Fruit fly (Drosophila melanogaster): ENCODE measurements around the gene CG9168.
A peak's percentile ranks its signal among the peaks of the same experiment; 100 is the strongest.

CG9168 gene

dm6 chr3L:1442906-1443305 is 32.0 kb downstream of the CG9168 start (continued):
- TF ChIP-seq sug (tag; optimal IDR thresholded peaks at IDR 0.05) (no peak), CG30403 (GFP tag; optimal IDR thresholded peaks at IDR 0.05) (peak; percentile 74), stwl (tag; optimal IDR thresholded peaks at IDR 0.05) (peak; percentile 60), Usf (GFP tag; optimal IDR thresholded peaks at IDR 0.05) (peak; percentile 76), stc (GFP tag; IDR thresholded peaks at IDR 0.05) (peak; percentile 55; the same call in 1 of the 2 replicates), CG33557 (GFP tag; optimal IDR thresholded peaks at IDR 0.05) (peak; percentile 97), pros (GFP tag; optimal IDR thresholded peaks at IDR 0.05) (peak; percentile 42), eyg (GFP tag; optimal IDR thresholded peaks at IDR 0.05) (peak; percentile 36), CG31365 (tag; optimal IDR thresholded peaks at IDR 0.05) (no peak), CG12942 (GFP tag; optimal IDR thresholded peaks at IDR 0.05) (peak; percentile 77), zen2 (GFP tag; IDR thresholded peaks at IDR 0.05; ENCODE audit: partially characterized antibody) (no peak), CG7357 (GFP tag; IDR thresholded peaks at IDR 0.05) (peak; percentile 76), sens (GFP tag) (peak; percentile 99), CG5953 (GFP tag; IDR thresholded peaks at IDR 0.05) (0 out of 2 replicates have a peak, but pooled peaks have one; percentile 43), CG2129 (GFP tag; IDR thresholded peaks at IDR 0.05; ENCODE audit: partially characterized antibody) (no peak), CG10209 (GFP tag; optimal IDR thresholded peaks at IDR 0.05) (peak; percentile 79), schlank (tag; optimal IDR thresholded peaks at IDR 0.05) (no peak), tup (GFP tag; optimal IDR thresholded peaks at IDR 0.05) (peak; percentile 66), CG31224 (GFP tag; IDR thresholded peaks at IDR 0.05) (no peak), CG8290 (GFP tag; optimal IDR thresholded peaks at IDR 0.05) (peak; percentile 92), CG8290 (tag; optimal IDR thresholded peaks at IDR 0.05) (peak in 1 of 2 experiments; percentile 91), chinmo (GFP tag; IDR thresholded peaks at IDR 0.05; ENCODE audit: partially characterized antibody) (no peak), maf-S (GFP tag; optimal IDR thresholded peaks at IDR 0.05) (no peak), tna (GFP tag; IDR thresholded peaks at IDR 0.05; ENCODE audit: partially characterized antibody) (no peak), usp (GFP tag; optimal IDR thresholded peaks at IDR 0.05) (no peak), CG3838 (GFP tag; optimal IDR thresholded peaks at IDR 0.05) (peak; percentile 64), nau (GFP tag; optimal IDR thresholded peaks at IDR 0.05) (no peak), sob (GFP tag; IDR thresholded peaks at IDR 0.05) (peak; percentile 68), chn (GFP tag; optimal IDR thresholded peaks at IDR 0.05) (peak; percentile 94), ac (GFP tag; optimal IDR thresholded peaks at IDR 0.05) (peak; percentile 72), CG4730 (GFP tag; IDR thresholded peaks at IDR 0.05) (peak; percentile 79), CG34224 (GFP tag; IDR thresholded peaks at IDR 0.05; ENCODE audit: partially characterized antibody) (no peak), sqz (GFP tag; optimal IDR thresholded peaks at IDR 0.05) (peak; percentile 78), CG6654 (GFP tag; optimal IDR thresholded peaks at IDR 0.05) (peak; percentile 64), tll (GFP tag; optimal IDR thresholded peaks at IDR 0.05) (no peak), peb (GFP tag; IDR thresholded peaks at IDR 0.05) (peak; percentile 79), Eip74EF (GFP tag; optimal IDR thresholded peaks at IDR 0.05) (peak in 1 of 2 experiments; percentile 74), CG12236 (GFP tag; optimal IDR thresholded peaks at IDR 0.05) (peak; percentile 72), CG11398 (GFP tag; optimal IDR thresholded peaks at IDR 0.05) (peak; percentile 56), E2f2 (GFP tag; IDR thresholded peaks at IDR 0.05) (peak; percentile 58), ara (GFP tag; IDR thresholded peaks at IDR 0.05) (peak; percentile 98), crol (GFP tag; IDR thresholded peaks at IDR 0.05) (no peak), CG5245 (GFP tag; optimal IDR thresholded peaks at IDR 0.05) (peak; percentile 75), CG3407 (GFP tag; optimal IDR thresholded peaks at IDR 0.05) (peak; percentile 79), nerfin-2 (GFP tag; IDR thresholded peaks at IDR 0.05; ENCODE audit: partially characterized antibody) (no peak), ase (GFP tag; IDR thresholded peaks at IDR 0.05) (peak; percentile 74; the same call in 2 of the 3 replicates)

Data from whole organism, embryonic.